Fruit fly (Drosophila melanogaster) whole organism, pupa: ENCODE results near the gene Zmynd10.

ENCODE experiments used
- CG12605 ChIP-seq: fragments of 200-800 bp; sonication (Bioruptor generic); IDR thresholded peaks from 2 replicates; pipeline ENCODE4 v1.3.6; 2022; ENCODE audit warnings: missing biosample characterization, missing genetic modification characterization
- CG13204 ChIP-seq: fragments of 200-800 bp; sonication (Bioruptor generic); optimal IDR thresholded peaks from 2 replicates; lab custom pipeline; 2018; ENCODE audit warnings: missing biosample characterization, mild to moderate bottlenecking, missing genetic modification characterization, moderate library complexity
- CG17806 ChIP-seq: fragments of 200-800 bp; sonication (Bioruptor generic); optimal IDR thresholded peaks from 2 replicates; lab custom pipeline; 2018; ENCODE audit warnings: missing biosample characterization, mild to moderate bottlenecking, missing genetic modification characterization, moderate library complexity
- CG34367 ChIP-seq: fragments of 200-800 bp; sonication (Bioruptor generic); optimal IDR thresholded peaks from 2 replicates; lab custom pipeline; 2018; ENCODE audit warnings: missing biosample characterization, mild to moderate bottlenecking, missing genetic modification characterization
- CG8301 ChIP-seq: fragments of 200-800 bp; sonication (Bioruptor generic); optimal IDR thresholded peaks from 2 replicates; lab custom pipeline; 2018; ENCODE audit warnings: missing biosample characterization, mild to moderate bottlenecking, missing genetic modification characterization
- CG9948 ChIP-seq: fragments of 200-800 bp; sonication (Bioruptor generic); optimal IDR thresholded peaks from 2 replicates; lab custom pipeline; 2018; ENCODE audit warnings: missing biosample characterization, mild to moderate bottlenecking, missing genetic modification characterization, moderate library complexity
- EcR ChIP-seq: fragments of 200-800 bp; sonication (Bioruptor generic); optimal IDR thresholded peaks from 3 replicates; lab custom pipeline; 2019; ENCODE audit warnings: missing biosample characterization, missing genetic modification characterization, mild to moderate bottlenecking, moderate library complexity, missing genetic modification reagents
- Pif1B ChIP-seq: fragments of 200-800 bp; sonication (Bioruptor generic); optimal IDR thresholded peaks from 3 replicates; lab custom pipeline; 2016; ENCODE audit warnings: missing biosample characterization, missing genetic modification characterization
- gl ChIP-seq: fragments of 200-800 bp; sonication (Bioruptor generic); optimal IDR thresholded peaks from 2 replicates; lab custom pipeline; 2018; ENCODE audit warnings: missing biosample characterization, mild to moderate bottlenecking, missing genetic modification characterization

- TF ChIP-seq CG17806 (tag; lab: Kevin White, UChicago) = no peak
- no peak for TF ChIP-seq CG12605 (GFP tag; lab: Robert Waterston, UW)
- TF ChIP-seq CG9948 (tag; lab: Kevin White, UChicago) = no peak
- TF ChIP-seq CG8301 (tag; lab: Kevin White, UChicago) = no peak
- no peak for TF ChIP-seq CG34367 (tag; lab: Kevin White, UChicago)
- TF ChIP-seq gl (tag; lab: Kevin White, UChicago) = no peak
- TF ChIP-seq CG13204 = no peak
- no peak for TF ChIP-seq EcR (GFP tag; lab: Kevin White, UChicago)
- TF ChIP-seq Pif1B (GFP tag; lab: Kevin White, UChicago) = no peak
These were observed at the start of gene Zmynd10 for dm6 chr3L:13026337-13026736.
